Worm (Caenorhabditis elegans): ENCODE results near the gene C24H10.4.

DNA sequence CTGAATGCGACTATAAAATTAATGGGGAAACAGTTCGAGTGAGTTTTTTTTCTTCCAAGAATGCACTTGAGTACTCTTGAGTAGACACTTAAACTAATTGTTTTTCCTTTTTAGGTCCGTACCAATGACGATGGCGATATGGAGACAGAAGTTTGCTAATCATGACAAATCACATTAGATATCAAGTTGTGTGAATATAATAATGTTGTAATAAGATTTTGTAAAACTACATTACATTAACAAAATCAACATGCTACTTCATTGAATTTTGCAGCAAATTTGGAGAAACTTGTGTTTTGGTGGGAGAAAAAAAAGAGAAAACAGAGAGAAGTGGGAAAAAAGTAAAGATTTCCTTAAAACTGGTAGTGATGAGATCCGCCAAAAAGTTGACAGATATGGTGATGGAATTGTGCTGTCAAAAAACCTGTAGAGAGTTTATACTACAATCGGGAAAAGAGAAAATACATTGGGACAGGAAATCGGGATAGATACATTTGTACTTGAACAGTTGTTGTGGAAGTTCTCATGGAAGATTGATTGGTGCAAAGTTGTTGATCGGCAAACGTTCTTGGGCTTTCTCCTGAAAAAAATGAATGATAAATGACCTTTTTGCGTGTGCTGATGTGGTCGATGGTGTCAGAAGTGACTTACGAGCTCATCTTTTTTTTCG is 31.0 kb downstream of the C24H10.4 start:
- TF ChIP-seq nhr-28 (tag; optimal IDR thresholded peaks at IDR 0.05) (no peak), fos-1 (tag; optimal IDR thresholded peaks at IDR 0.05) (no peak), ceh-28 (tag; optimal IDR thresholded peaks at IDR 0.05) (no peak), sea-2 (GFP tag; optimal IDR thresholded peaks at IDR 0.05) (no peak), fkh-10 (GFP tag; optimal IDR thresholded peaks at IDR 0.05) (no peak), nhr-237 (tag; optimal IDR thresholded peaks at IDR 0.05) (no peak), nhr-76 (tag; optimal IDR thresholded peaks at IDR 0.05) (no peak), lsy-12 (tag; optimal IDR thresholded peaks at IDR 0.05) (no peak), snpc-4 (tag; optimal IDR thresholded peaks at IDR 0.05) (no peak), nhr-12 (tag; optimal IDR thresholded peaks at IDR 0.05) (no peak), lin-15B (tag; optimal IDR thresholded peaks at IDR 0.05) (no peak), nfya-1 (tag; optimal IDR thresholded peaks at IDR 0.05; ENCODE audit: insufficient read depth) (no peak), egl-27 (tag; optimal IDR thresholded peaks at IDR 0.05) (no peak)
